Worm (Caenorhabditis elegans): ENCODE data around the gene K06H6.1.

ce11 chrV:617917-618316 is 30.0 kb downstream of the K06H6.1 start:
- TF ChIP-seq him-1 (tag; optimal IDR thresholded peaks at IDR 0.05) (no peak), dao-5 (tag; optimal IDR thresholded peaks at IDR 0.05) (no peak)
